Worm (Caenorhabditis elegans): ENCODE data around the gene unc-9.

unc-9 gene

DNA sequence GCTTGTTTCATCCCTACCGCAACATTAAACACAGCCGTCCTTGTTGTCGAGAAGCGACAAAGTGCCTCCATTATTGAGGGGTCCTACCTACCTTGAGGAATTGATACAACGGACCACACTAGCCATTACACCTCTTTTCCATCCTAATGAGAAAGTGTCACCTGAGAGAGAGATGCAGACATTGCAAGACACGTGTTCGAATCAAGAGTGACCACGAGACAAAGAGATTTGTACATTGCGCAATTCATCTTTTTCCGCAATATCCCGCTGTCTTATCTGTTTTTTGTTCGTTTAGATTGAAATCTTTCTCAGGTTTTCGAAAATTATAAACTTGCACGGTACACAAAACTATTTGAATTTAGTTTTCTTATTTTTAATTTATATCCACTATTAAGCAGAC lies 32.4 kb upstream of the unc-9 start (continued):
- TF ChIP-seq nhr-11 (tag; optimal IDR thresholded peaks at IDR 0.05) (peak; percentile 53), saeg-2 (GFP tag; IDR thresholded peaks at IDR 0.05) (no peak), Y105C5A.15 (GFP tag; IDR thresholded peaks at IDR 0.05) (no peak), fos-1 (tag; optimal IDR thresholded peaks at IDR 0.05) (no peak), nhr-25 (tag; optimal IDR thresholded peaks at IDR 0.05; ENCODE audit: borderline replicate concordance, insufficient read depth) (no peak), arid-1 (GFP tag; conservative IDR thresholded peaks at IDR 0.05) (no peak), nhr-41 (GFP tag; IDR thresholded peaks at IDR 0.05) (no peak), ztf-11 (tag; optimal IDR thresholded peaks at IDR 0.05) (no peak), snpc-1.2 (GFP tag; IDR thresholded peaks at IDR 0.05) (no peak)

DNA sequence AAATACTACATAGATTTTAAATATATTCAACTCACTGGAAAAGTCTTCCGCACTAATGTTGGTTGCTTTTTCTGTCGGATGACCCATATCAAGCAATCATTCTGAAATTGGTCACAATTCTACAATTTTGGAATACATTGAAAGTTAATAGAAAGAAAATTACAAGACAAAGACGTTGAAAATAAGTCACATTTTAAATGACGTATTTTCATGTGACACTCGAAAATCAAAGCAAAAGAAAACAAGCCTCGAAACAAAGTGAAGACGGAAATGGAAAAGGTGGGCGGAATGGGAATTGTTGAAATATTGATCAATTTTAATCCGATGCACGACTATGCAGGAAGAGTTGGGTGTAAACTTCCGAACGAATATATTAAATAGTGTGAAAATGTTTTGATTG lies 31.6 kb upstream of the unc-9 start, which contains the start of gene mob-2:
mob-2 (minus strand) TSS at position 101 of the 400 bp plus-strand sequence.
- peak; percentile 86 for TF ChIP-seq aha-1 (tag)
- peak; percentile 41 for TF ChIP-seq hlh-30 (tag; optimal IDR thresholded peaks at IDR 0.05; ENCODE audit: insufficient read depth)
- no peak for TF ChIP-seq ztf-7 (tag; optimal IDR thresholded peaks at IDR 0.05)

- TF ChIP-seq egl-43 (GFP tag; IDR thresholded peaks at IDR 0.05) (no peak), dmd-8 (GFP tag; IDR thresholded peaks at IDR 0.05) (no peak), zip-11 (GFP tag; IDR thresholded peaks at IDR 0.05) (no peak), T26A8.4 (GFP tag; IDR thresholded peaks at IDR 0.05) (no peak), dmd-6 (GFP tag; IDR thresholded peaks at IDR 0.05) (no peak), nhr-102 (tag; optimal IDR thresholded peaks at IDR 0.05) (no peak), snpc-4 (tag; optimal IDR thresholded peaks at IDR 0.05) (no peak), ztf-7 (tag; optimal IDR thresholded peaks at IDR 0.05) (no peak), pqm-1 (tag; optimal IDR thresholded peaks at IDR 0.05) (no peak), lin-29 (GFP tag; IDR thresholded peaks at IDR 0.05) (no peak), nhr-28 (tag; optimal IDR thresholded peaks at IDR 0.05) (no peak), ceh-20 (GFP tag; IDR thresholded peaks at IDR 0.05) (no peak), aly-2 (tag; optimal IDR thresholded peaks at IDR 0.05) (no peak), set-16 (GFP tag; IDR thresholded peaks at IDR 0.05) (no peak), unc-62 (GFP tag; optimal IDR thresholded peaks at IDR 0.05 in 1 of 2) (no peak), unc-62 (tag; optimal IDR thresholded peaks at IDR 0.05) (no peak)
Observed at ce11 chrX:13170804-13171203, 30.8 kb upstream of the unc-9 start.

- no peak for TF ChIP-seq R02D3.7 (tag; optimal IDR thresholded peaks at IDR 0.05)
- TF ChIP-seq dve-1 (tag; optimal IDR thresholded peaks at IDR 0.05; ENCODE audit: insufficient read depth): no peak
- TF ChIP-seq mdl-1 (tag; optimal IDR thresholded peaks at IDR 0.05): peak in 1 of 2 experiments; percentile 14
- TF ChIP-seq hlh-30 (tag; optimal IDR thresholded peaks at IDR 0.05; ENCODE audit: insufficient read depth): peak; percentile 66
- TF ChIP-seq F37D6.2 (tag; optimal IDR thresholded peaks at IDR 0.05): peak; percentile 2
- TF ChIP-seq rbr-2 (tag; optimal IDR thresholded peaks at IDR 0.05): peak; percentile 17
- TF ChIP-seq F10B5.3 (tag; optimal IDR thresholded peaks at IDR 0.05): no peak
- peak; percentile 59 for TF ChIP-seq hmg-1.1 (GFP tag; IDR thresholded peaks at IDR 0.05)
- TF ChIP-seq aha-1 (tag): peak; percentile 94
- no peak for TF ChIP-seq tag-97 (GFP tag; IDR thresholded peaks at IDR 0.05)
- TF ChIP-seq zfp-2 (tag; optimal IDR thresholded peaks at IDR 0.05): no peak
- peak; percentile 22 for TF ChIP-seq nhr-11 (tag; optimal IDR thresholded peaks at IDR 0.05)
- 0 out of 2 replicates have a peak, but pooled peaks have one; percentile 11 for TF ChIP-seq ctbp-1 (GFP tag; IDR thresholded peaks at IDR 0.05)
Observed at ce11 chrX:13171206-13171605, 30.4 kb upstream of the unc-9 start.

Data from whole organism, L4 larva.